Fruit fly (Drosophila melanogaster) whole organism, embryonic: ENCODE measurements around the gene Rab21.

Source experiments
- Awh ChIP-seq: fragments of 200-800 bp; sonication (Bioruptor generic); IDR thresholded peaks from 2 replicates; pipeline ENCODE4, ENCODE4 v1.3.6; 2022; ENCODE audit warnings: missing biosample characterization, missing genetic modification characterization
- Bteb2 ChIP-seq: fragments of 200-800 bp; sonication (Bioruptor generic); optimal IDR thresholded peaks from 2 replicates; lab custom pipeline; 2016; ENCODE audit warnings: missing biosample characterization, missing genetic modification characterization
- CG10147 ChIP-seq: fragments of 200-800 bp; sonication (Bioruptor generic); optimal IDR thresholded peaks from 2 replicates; lab custom pipeline; 2019; ENCODE audit warnings: missing biosample characterization, mild to moderate bottlenecking, missing genetic modification characterization, moderate library complexity
- CG1024 ChIP-seq: fragments of 200-800 bp; sonication (Bioruptor generic); IDR thresholded peaks from 2 replicates; pipeline ENCODE4 v1.3.6; 2022; ENCODE audit warnings: missing biosample characterization, missing genetic modification characterization
- CG12071 ChIP-seq: fragments of 200-800 bp; sonication (Bioruptor generic); optimal IDR thresholded peaks from 3 replicates; lab custom pipeline; 2018; ENCODE audit warnings: missing biosample characterization, mild to moderate bottlenecking, missing genetic modification characterization
- CG17612 ChIP-seq: fragments of 200-800 bp; sonication (Bioruptor generic); IDR thresholded peaks from 2 replicates; pipeline ENCODE4 v1.3.6; 2022; ENCODE audit warnings: missing biosample characterization, missing genetic modification characterization
- CG2116 ChIP-seq: fragments of 200-800 bp; sonication (Bioruptor generic); optimal IDR thresholded peaks from 3 replicates; lab custom pipeline; 2018; ENCODE audit warnings: missing biosample characterization, mild to moderate bottlenecking, missing genetic modification characterization
- CG3838 ChIP-seq: fragments of 200-800 bp; sonication (Bioruptor generic); optimal IDR thresholded peaks from 3 replicates; lab custom pipeline; 2016; ENCODE audit warnings: missing biosample characterization, missing genetic modification characterization
- CG4328 ChIP-seq: fragments of 200-800 bp; sonication (Bioruptor generic); optimal IDR thresholded peaks from 3 replicates; lab custom pipeline; 2017; ENCODE audit warnings: missing biosample characterization, missing genetic modification reagents, missing genetic modification characterization
- CG7556 ChIP-seq: fragments of 200-800 bp; sonication (Bioruptor generic); optimal IDR thresholded peaks from 2 replicates; lab custom pipeline; 2017; ENCODE audit warnings: missing biosample characterization, mild to moderate bottlenecking, missing genetic modification characterization
- CG7963 ChIP-seq: fragments of 200-800 bp; sonication (Bioruptor generic); IDR thresholded peaks from 3 replicates; pipeline ENCODE4 v1.3.6; 2022; ENCODE audit warnings: missing biosample characterization, missing genetic modification characterization; ENCODE audit not compliant: partially characterized antibody
- CkIIα-i1 ChIP-seq: fragments of 200-800 bp; sonication (Bioruptor generic); IDR thresholded peaks from 2 replicates; pipeline ENCODE4 v1.3.6; 2022; ENCODE audit warnings: missing biosample characterization, missing genetic modification characterization
- HLH4C ChIP-seq: fragments of 200-800 bp; sonication (Bioruptor generic); IDR thresholded peaks from 3 replicates; pipeline ENCODE4 v1.3.6; 2022; ENCODE audit warnings: missing biosample characterization, missing genetic modification characterization; ENCODE audit not compliant: partially characterized antibody
- NC2α ChIP-seq: fragments of 200-800 bp; sonication (Bioruptor generic); optimal IDR thresholded peaks from 2 replicates; lab custom pipeline; 2016; ENCODE audit warnings: missing biosample characterization, missing genetic modification characterization
- NfI ChIP-seq: fragments of 200-800 bp; sonication (Bioruptor generic); optimal IDR thresholded peaks from 3 replicates; lab custom pipeline; 2018; ENCODE audit warnings: missing biosample characterization, mild to moderate bottlenecking, missing genetic modification characterization, moderate library complexity
- bigmax ChIP-seq: fragments of 200-800 bp; sonication (Bioruptor generic); optimal IDR thresholded peaks from 2 replicates; lab custom pipeline; 2018; ENCODE audit warnings: missing biosample characterization, mild to moderate bottlenecking, missing genetic modification characterization
- gcm ChIP-seq: fragments of 200-800 bp; sonication (Bioruptor generic); optimal IDR thresholded peaks from 2 replicates; lab custom pipeline; 2019; ENCODE audit warnings: missing biosample characterization, mild to moderate bottlenecking, missing genetic modification characterization, moderate library complexity
- gro ChIP-seq: fragments of 200-800 bp; sonication (Bioruptor generic); optimal IDR thresholded peaks from 2 replicates; lab custom pipeline; 2016; ENCODE audit warnings: missing biosample characterization, missing genetic modification characterization
- sqz ChIP-seq: fragments of 200-800 bp; sonication (Bioruptor generic); optimal IDR thresholded peaks from 3 replicates; lab custom pipeline; 2018; ENCODE audit warnings: missing biosample characterization, mild to moderate bottlenecking, missing genetic modification characterization
- stwl ChIP-seq: fragments of 200-800 bp; sonication (Bioruptor generic); optimal IDR thresholded peaks from 3 replicates; lab custom pipeline; 2018; ENCODE audit warnings: missing biosample characterization, mild to moderate bottlenecking, missing genetic modification characterization, moderate library complexity
- tgo ChIP-seq: fragments of 200-800 bp; sonication (Bioruptor generic); IDR thresholded peaks from 3 replicates; pipeline ENCODE4 v1.3.6; 2022; ENCODE audit warnings: missing biosample characterization, missing genetic modification characterization

Rab21 gene

dm6 chrX:23004598-23005469, 8.4 kb downstream of the Rab21 start, which contains the start of the genes stnA and stnB (continued):
- TF ChIP-seq HLH4C (GFP tag; lab: Robert Waterston, UW) (no peak), CG12071 (GFP tag; lab: Kevin White, UChicago) (no peak), CG10147 (GFP tag; lab: Kevin White, UChicago) (peak; percentile 17), Awh (GFP tag; lab: Robert Waterston, UW) (no peak), CG4328 (GFP tag; lab: Kevin White, UChicago) (no peak), gcm (GFP tag; lab: Kevin White, UChicago) (no peak), NfI (peak; percentile 28)

- TF ChIP-seq stwl (tag; lab: Kevin White, UChicago) (peak; percentile 94), sqz (no peak)
These were observed 31.7 kb downstream of the Rab21 start for dm6 chrX:22981508-22981907.

- TF ChIP-seq CG1024 (GFP tag; lab: Robert Waterston, UW) = no peak
- TF ChIP-seq CG17612 (GFP tag; lab: Robert Waterston, UW) = no peak
- no peak for TF ChIP-seq bigmax (GFP tag; lab: Kevin White, UChicago)
- TF ChIP-seq CG7963 (GFP tag; lab: Robert Waterston, UW) = no peak
- no peak for TF ChIP-seq tgo (GFP tag; lab: Robert Waterston, UW)
- no peak for TF ChIP-seq CG7556 (GFP tag; lab: Kevin White, UChicago)
- no peak for TF ChIP-seq NC2α (GFP tag; lab: Kevin White, UChicago)
- TF ChIP-seq Bteb2 = no peak
- no peak for TF ChIP-seq CG2116 (GFP tag; lab: Kevin White, UChicago)
- no peak for TF ChIP-seq CkIIα-i1 (GFP tag; lab: Robert Waterston, UW)
- no peak for TF ChIP-seq CG3838 (GFP tag; lab: Kevin White, UChicago)
- TF ChIP-seq gro (GFP tag; lab: Kevin White, UChicago) = no peak
These were observed 50.9 kb downstream of the Rab21 start, which contains the start of gene CG40485 for dm6 chrX:22962260-22962659. CG40485 (minus strand) TSS chrX:22962360.
